Fruit fly (Drosophila melanogaster): ENCODE measurements around the gene Ahcy.
A peak's percentile ranks its signal among the peaks of the same experiment; 100 is the strongest.

Gene Ahcy

dm6 chrX:15465410-15465809 is 15.3 kb downstream of the Ahcy start (continued):
- TF ChIP-seq Usf (GFP tag; optimal IDR thresholded peaks at IDR 0.05) (no peak), CG3726 (GFP tag; IDR thresholded peaks at IDR 0.05) (no peak), cg (GFP tag; optimal IDR thresholded peaks at IDR 0.05) (peak; percentile 33), dpn (GFP tag; optimal IDR thresholded peaks at IDR 0.05) (no peak), Bgb (GFP tag; IDR thresholded peaks at IDR 0.05; ENCODE audit: partially characterized antibody) (peak; percentile 41; the same call in 1 of the 2 replicates), Sox100B (GFP tag; optimal IDR thresholded peaks at IDR 0.05) (no peak), Deaf1 (tag; optimal IDR thresholded peaks at IDR 0.05) (peak; percentile 89), HmgZ (tag; optimal IDR thresholded peaks at IDR 0.05) (peak; percentile 22), CG1529 (GFP tag; optimal IDR thresholded peaks at IDR 0.05) (no peak), nom (GFP tag; optimal IDR thresholded peaks at IDR 0.05) (peak; percentile 1), Nf-YC (tag; optimal IDR thresholded peaks at IDR 0.05) (peak; percentile 35), Scr (GFP tag; IDR thresholded peaks at IDR 0.05; ENCODE audit: partially characterized antibody) (0 out of 2 replicates have a peak, but pooled peaks have one; percentile 12), peb (GFP tag; IDR thresholded peaks at IDR 0.05) (no peak), dimm (GFP tag; IDR thresholded peaks at IDR 0.05) (no peak), Rfx (GFP tag; IDR thresholded peaks at IDR 0.05) (0 out of 2 replicates have a peak, but pooled peaks have one; percentile 4), CG34376 (GFP tag; optimal IDR thresholded peaks at IDR 0.05) (peak; percentile 84), tin (GFP tag; optimal IDR thresholded peaks at IDR 0.05) (no peak), CG3407 (GFP tag; optimal IDR thresholded peaks at IDR 0.05) (no peak), CG6854 (GFP tag; optimal IDR thresholded peaks at IDR 0.05) (no peak), tup (GFP tag; optimal IDR thresholded peaks at IDR 0.05) (no peak), prd (optimal IDR thresholded peaks at IDR 0.05) (no peak), prd (GFP tag; IDR thresholded peaks at IDR 0.05) (no peak), CG10543 (GFP tag; optimal IDR thresholded peaks at IDR 0.05) (peak; percentile 89), CG7556 (GFP tag; optimal IDR thresholded peaks at IDR 0.05) (no peak), Hr78 (GFP tag; optimal IDR thresholded peaks at IDR 0.05) (peak in 1 of 2 experiments; percentile 98), CG10431 (GFP tag; optimal IDR thresholded peaks at IDR 0.05) (no peak), Chrac-16 (GFP tag; optimal IDR thresholded peaks at IDR 0.05) (no peak), ci (GFP tag; IDR thresholded peaks at IDR 0.05) (0 out of 3 replicates have a peak, but pooled peaks have one; percentile 34), wdn (GFP tag; IDR thresholded peaks at IDR 0.05) (no peak), amos (GFP tag; IDR thresholded peaks at IDR 0.05; ENCODE audit: partially characterized antibody) (peak; percentile 24; the same call in 1 of the 2 replicates), CG9932 (GFP tag; IDR thresholded peaks at IDR 0.05) (no peak), CG13624 (GFP tag; optimal IDR thresholded peaks at IDR 0.05) (no peak), CG11247 (GFP tag; IDR thresholded peaks at IDR 0.05) (no peak), chinmo (GFP tag; IDR thresholded peaks at IDR 0.05; ENCODE audit: partially characterized antibody) (peak; percentile 94), CG34422 (GFP tag; IDR thresholded peaks at IDR 0.05) (0 out of 3 replicates have a peak, but pooled peaks have one; percentile 26), sug (tag; optimal IDR thresholded peaks at IDR 0.05) (peak; percentile 68), Adf1 (GFP tag; IDR thresholded peaks at IDR 0.05) (peak; percentile 60), CG30020 (tag; optimal IDR thresholded peaks at IDR 0.05) (no peak), Gug (GFP tag; IDR thresholded peaks at IDR 0.05) (no peak), Oaz (GFP tag; IDR thresholded peaks at IDR 0.05) (no peak), Max (GFP tag; optimal IDR thresholded peaks at IDR 0.05) (no peak), crp (GFP tag; optimal IDR thresholded peaks at IDR 0.05) (peak in 1 of 2 experiments; percentile 35), slbo (GFP tag; IDR thresholded peaks at IDR 0.05) (no peak), klu (GFP tag; IDR thresholded peaks at IDR 0.05) (no peak), Dfd (GFP tag; optimal IDR thresholded peaks at IDR 0.05) (no peak), zen (tag; optimal IDR thresholded peaks at IDR 0.05) (no peak), cwo (GFP tag; optimal IDR thresholded peaks at IDR 0.05) (peak; percentile 26), CG10274 (GFP tag; optimal IDR thresholded peaks at IDR 0.05) (no peak), E2f2 (GFP tag; IDR thresholded peaks at IDR 0.05) (no peak)
